Worm (Caenorhabditis elegans): ENCODE measurements around the gene R105.5.

- TF ChIP-seq klf-2 (GFP tag; conservative IDR thresholded peaks at IDR 0.05) (no peak), ztf-29 (GFP tag; IDR thresholded peaks at IDR 0.05) (no peak), ztf-23 (GFP tag; IDR thresholded peaks at IDR 0.05) (no peak), flt-1 (GFP tag; IDR thresholded peaks at IDR 0.05) (no peak), med-1 (GFP tag; optimal IDR thresholded peaks at IDR 0.05; ENCODE audit: insufficient read depth) (no peak), tab-1 (GFP tag; IDR thresholded peaks at IDR 0.05) (no peak)
Observed at ce11 chrIV:4665079-4665478, 29.0 kb downstream of the R105.5 start, which contains the start of gene F29B9.1.
